Worm (Caenorhabditis elegans) whole organism, L4/young adult: ENCODE measurements around the gene sel-1.

Experiments used
- W03F9.2 ChIP-seq: fragments of 150-350 bp; optimal IDR thresholded peaks from 2 replicates; lab custom pipeline; 2014; ENCODE audit warnings: missing biosample characterization, missing genetic modification characterization
- dao-5 ChIP-seq: sonication (generic microtip); optimal IDR thresholded peaks from 2 replicates; lab custom pipeline; 2016; ENCODE audit warnings: missing genotype, missing genetic modification characterization, moderate library complexity, missing compliant biosample characterization
- him-1 ChIP-seq: sonication (generic microtip); optimal IDR thresholded peaks from 2 replicates; lab custom pipeline; 2016; ENCODE audit warnings: missing genotype, missing genetic modification reagents, missing genetic modification characterization, missing compliant biosample characterization

- TF ChIP-seq him-1 (tag; lab: Kevin White, UChicago) (no peak), W03F9.2 (tag; lab: Kevin White, UChicago) (no peak), dao-5 (tag; lab: Kevin White, UChicago) (no peak)
Measured at ce11 chrV:12575846-12576245, 15.3 kb downstream of the sel-1 start.
